Worm (Caenorhabditis elegans) whole organism, L3 larva: ENCODE results near the gene rml-4.

Source experiments
- R02D3.7 ChIP-seq: fragments of 150-350 bp; optimal IDR thresholded peaks from 2 replicates; lab custom pipeline; 2014; ENCODE audit warnings: missing biosample characterization, missing genetic modification characterization
- ZK546.5 ChIP-seq: sonication (generic microtip); optimal IDR thresholded peaks from 2 replicates; lab custom pipeline; 2017; ENCODE audit warnings: missing biosample characterization, missing genetic modification characterization
- ceh-16 ChIP-seq: sonication (generic microtip); optimal IDR thresholded peaks from 2 replicates; lab custom pipeline; 2017; ENCODE audit warnings: missing biosample characterization, missing genetic modification characterization
- ceh-28 ChIP-seq: fragments of 150-350 bp; optimal IDR thresholded peaks from 2 replicates; lab custom pipeline; 2014; ENCODE audit warnings: missing biosample characterization, missing genetic modification reagents, missing genetic modification characterization
- ceh-82 ChIP-seq: fragments of 150-350 bp; optimal IDR thresholded peaks from 2 replicates; lab custom pipeline; 2014; ENCODE audit warnings: missing biosample characterization, missing genetic modification characterization
- elt-1 ChIP-seq: fragments of 150-350 bp; optimal IDR thresholded peaks from 2 replicates; lab custom pipeline; 2014; ENCODE audit warnings: missing biosample characterization, missing genetic modification characterization
- elt-2 ChIP-seq: sonication (generic microtip); optimal IDR thresholded peaks from 2 replicates; lab custom pipeline; 2016; ENCODE audit warnings: missing genetic modification reagents, mild to moderate bottlenecking, missing genetic modification characterization, missing compliant biosample characterization
- elt-3 ChIP-seq, 3 experiments: fragments of 150-350 bp in 1 of 3; sonication (generic microtip) in 2 of 3; optimal IDR thresholded peaks; 2 replicates in 2 of 3; 4 replicates in 1 of 3; lab custom pipeline; 2014 to 2017; ENCODE audit warnings: missing biosample characterization in 3 of 3, missing genetic modification characterization in 3 of 3
- jun-1 ChIP-seq: fragments of 150-350 bp; optimal IDR thresholded peaks from 2 replicates; lab custom pipeline; 2014; ENCODE audit warnings: missing biosample characterization, missing genetic modification reagents, missing genetic modification characterization
- nhr-76 ChIP-seq: fragments of 150-350 bp; sonication (generic microtip); optimal IDR thresholded peaks from 5 replicates; lab custom pipeline; 2014; ENCODE audit warnings: missing biosample characterization, missing genetic modification characterization
- nhr-77 ChIP-seq: fragments of 150-350 bp; optimal IDR thresholded peaks from 2 replicates; lab custom pipeline; 2014; ENCODE audit warnings: missing biosample characterization, missing genetic modification characterization
- skn-1 ChIP-seq: fragments of 150-350 bp; optimal IDR thresholded peaks from 2 replicates; lab custom pipeline; 2014; ENCODE audit warnings: missing biosample characterization, missing genetic modification characterization
- unc-62 ChIP-seq: fragments of 150-350 bp; sonication (generic microtip); optimal IDR thresholded peaks from 4 replicates; lab custom pipeline; 2014; ENCODE audit warnings: missing biosample characterization, missing genetic modification reagents, missing genetic modification characterization
- ztf-4 ChIP-seq: fragments of 150-350 bp; optimal IDR thresholded peaks from 2 replicates; lab custom pipeline; 2014; ENCODE audit warnings: missing biosample characterization, missing genetic modification characterization

- no peak for TF ChIP-seq nhr-77 (tag; lab: Kevin White, UChicago)
- no peak for TF ChIP-seq unc-62 (GFP tag; lab: Kevin White, UChicago)
- TF ChIP-seq ztf-4 (tag; lab: Kevin White, UChicago) = no peak
- TF ChIP-seq ZK546.5 (tag; lab: Kevin White, UChicago) = no peak
- TF ChIP-seq jun-1 (tag; lab: Kevin White, UChicago) = no peak
- TF ChIP-seq elt-3 (tag; optimal IDR thresholded peaks at IDR 0.05; lab: Kevin White, UChicago) = no peak
- TF ChIP-seq elt-2 = no peak
- no peak for TF ChIP-seq R02D3.7 (tag; lab: Kevin White, UChicago)
- TF ChIP-seq elt-1 = no peak
- TF ChIP-seq ceh-82 (tag; lab: Kevin White, UChicago) = no peak
- TF ChIP-seq nhr-76 (tag; lab: Kevin White, UChicago) = no peak
- no peak for TF ChIP-seq skn-1 (tag; lab: Kevin White, UChicago)
- no peak for TF ChIP-seq ceh-28 (tag; lab: Kevin White, UChicago)
- no peak for TF ChIP-seq ceh-16
Observed at ce11 chrII:4312115-4312514, 17.2 kb downstream of the rml-4 start, which contains the start of gene plep-1.
